Fruit fly (Drosophila melanogaster) whole organism, prepupa: ENCODE data around the gene CG5440.

Experiments used
- CG10631 ChIP-seq: fragments of 200-800 bp; sonication (Bioruptor generic); optimal IDR thresholded peaks from 2 replicates; lab custom pipeline; 2016; ENCODE audit warnings: missing biosample characterization, missing genetic modification characterization
- CG10669 ChIP-seq: fragments of 200-800 bp; sonication (Bioruptor generic); optimal IDR thresholded peaks from 3 replicates; lab custom pipeline; 2018; ENCODE audit warnings: missing biosample characterization, mild to moderate bottlenecking, missing genetic modification characterization, moderate library complexity
- CG11294 ChIP-seq: fragments of 200-800 bp; sonication (Bioruptor generic); IDR thresholded peaks from 2 replicates; pipeline ENCODE4 v1.3.6; 2022; ENCODE audit warnings: missing biosample characterization, missing genetic modification characterization
- CG11762 ChIP-seq: fragments of 200-800 bp; sonication (Bioruptor generic); optimal IDR thresholded peaks from 3 replicates; lab custom pipeline; 2016; ENCODE audit warnings: missing biosample characterization, missing genetic modification characterization; ENCODE audit not compliant: insufficient read depth
- CG11902 ChIP-seq: fragments of 200-800 bp; sonication (Bioruptor generic); optimal IDR thresholded peaks from 3 replicates; lab custom pipeline; 2016; ENCODE audit warnings: missing biosample characterization, missing genetic modification characterization
- CG1621 ChIP-seq: fragments of 200-800 bp; sonication (Bioruptor generic); optimal IDR thresholded peaks from 3 replicates; lab custom pipeline; 2018; ENCODE audit warnings: missing biosample characterization, mild to moderate bottlenecking, missing genetic modification characterization
- CG16779 ChIP-seq: fragments of 200-800 bp; sonication (Bioruptor generic); optimal IDR thresholded peaks from 3 replicates; lab custom pipeline; 2017; ENCODE audit warnings: missing biosample characterization, mild to moderate bottlenecking, missing genetic modification characterization
- CG3032 ChIP-seq: fragments of 200-800 bp; optimal IDR thresholded peaks from 2 replicates; lab custom pipeline; 2019; ENCODE audit warnings: missing biosample characterization, mild to moderate bottlenecking, missing genetic modification characterization, moderate library complexity
- CG31627 ChIP-seq: fragments of 200-800 bp; sonication (Bioruptor generic); optimal IDR thresholded peaks from 3 replicates; lab custom pipeline; 2016; ENCODE audit warnings: missing biosample characterization, missing genetic modification characterization
- CG3919 ChIP-seq: fragments of 200-800 bp; sonication (Bioruptor generic); optimal IDR thresholded peaks from 3 replicates; lab custom pipeline; 2016; ENCODE audit warnings: missing biosample characterization, missing genetic modification characterization
- CG4318 ChIP-seq: fragments of 200-800 bp; sonication (Bioruptor generic); optimal IDR thresholded peaks from 3 replicates; lab custom pipeline; 2017; ENCODE audit warnings: missing biosample characterization, mild to moderate bottlenecking, missing genetic modification characterization
- CG6163 ChIP-seq: fragments of 200-800 bp; sonication (Bioruptor generic); IDR thresholded peaks from 3 replicates; pipeline ENCODE4 v1.3.6; 2022; ENCODE audit warnings: missing biosample characterization, missing genetic modification characterization
- CG6276 ChIP-seq: fragments of 200-800 bp; sonication (Bioruptor generic); optimal IDR thresholded peaks from 2 replicates; lab custom pipeline; 2017; ENCODE audit warnings: missing biosample characterization, mild to moderate bottlenecking, missing genetic modification characterization
- CG6808 ChIP-seq: fragments of 200-800 bp; sonication (Bioruptor generic); optimal IDR thresholded peaks from 3 replicates; lab custom pipeline; 2017; ENCODE audit warnings: missing biosample characterization, missing genetic modification characterization, mild to moderate bottlenecking, moderate library complexity, missing genetic modification reagents
- CG7368 ChIP-seq: fragments of 200-800 bp; sonication (Bioruptor generic); optimal IDR thresholded peaks from 3 replicates; lab custom pipeline; 2016; ENCODE audit warnings: missing biosample characterization, missing genetic modification characterization
- CG8119 ChIP-seq: fragments of 200-800 bp; sonication (Bioruptor generic); IDR thresholded peaks from 3 replicates; pipeline ENCODE4 v1.3.6; 2022; ENCODE audit warnings: missing biosample characterization, missing genetic modification characterization
- CG8319 ChIP-seq: fragments of 200-800 bp; sonication (Bioruptor generic); optimal IDR thresholded peaks from 3 replicates; lab custom pipeline; 2016; ENCODE audit warnings: missing biosample characterization, missing genetic modification characterization
- CG8632 ChIP-seq: fragments of 200-800 bp; sonication (Bioruptor generic); optimal IDR thresholded peaks from 3 replicates; lab custom pipeline; 2016; ENCODE audit warnings: missing biosample characterization, missing genetic modification characterization
- CG9139 ChIP-seq: fragments of 200-800 bp; sonication (Bioruptor generic); optimal IDR thresholded peaks from 3 replicates; lab custom pipeline; 2017; ENCODE audit warnings: missing biosample characterization, mild to moderate bottlenecking, missing genetic modification characterization
- Eip78C ChIP-seq: fragments of 200-800 bp; sonication (Bioruptor generic); peaks from one replicate; lab custom pipeline; 2016; ENCODE audit warnings: missing biosample characterization, missing genetic modification characterization
- Ets21C ChIP-seq: fragments of 200-800 bp; sonication (Bioruptor generic); optimal IDR thresholded peaks from 3 replicates; lab custom pipeline; 2016; ENCODE audit warnings: missing biosample characterization, missing genetic modification characterization
- Ets96B ChIP-seq: fragments of 200-800 bp; optimal IDR thresholded peaks from 2 replicates; lab custom pipeline; 2019; ENCODE audit warnings: missing biosample characterization, mild to moderate bottlenecking, missing genetic modification characterization, moderate library complexity
- Hr4 ChIP-seq: fragments of 200-800 bp; sonication (Bioruptor generic); optimal IDR thresholded peaks from 3 replicates; lab custom pipeline; 2016; ENCODE audit warnings: missing biosample characterization, missing genetic modification characterization
- OdsH ChIP-seq: fragments of 200-800 bp; sonication (Bioruptor generic); optimal IDR thresholded peaks from 3 replicates; lab custom pipeline; 2016; ENCODE audit warnings: missing biosample characterization, missing genetic modification characterization
- Smox ChIP-seq: fragments of 200-800 bp; sonication (Bioruptor generic); optimal IDR thresholded peaks from 3 replicates; lab custom pipeline; 2016; ENCODE audit warnings: missing biosample characterization, missing genetic modification characterization
- Sox102F ChIP-seq: fragments of 200-800 bp; sonication (Bioruptor generic); optimal IDR thresholded peaks from 2 replicates; lab custom pipeline; 2016; ENCODE audit warnings: missing biosample characterization, mild to moderate bottlenecking, missing genetic modification characterization
- Sox15 ChIP-seq: fragments of 200-800 bp; sonication (Bioruptor generic); optimal IDR thresholded peaks from 3 replicates; lab custom pipeline; 2016; ENCODE audit warnings: missing biosample characterization, missing genetic modification characterization
- achi ChIP-seq: fragments of 200-800 bp; sonication (Bioruptor generic); optimal IDR thresholded peaks from 3 replicates; lab custom pipeline; 2016; ENCODE audit warnings: missing biosample characterization, missing genetic modification characterization
- acj6 ChIP-seq: fragments of 200-800 bp; sonication (Bioruptor generic); optimal IDR thresholded peaks from 3 replicates; lab custom pipeline; 2016; ENCODE audit warnings: missing biosample characterization, missing genetic modification characterization
- cyc ChIP-seq: fragments of 200-800 bp; sonication (Bioruptor generic); optimal IDR thresholded peaks from 3 replicates; lab custom pipeline; 2016; ENCODE audit warnings: missing biosample characterization, missing genetic modification characterization
- dsx ChIP-seq: fragments of 200-800 bp; optimal IDR thresholded peaks from 3 replicates; lab custom pipeline; 2019; ENCODE audit warnings: missing biosample characterization, mild to moderate bottlenecking, missing genetic modification characterization, moderate library complexity; ENCODE audit not compliant: poor library complexity, severe bottlenecking
- eg ChIP-seq: fragments of 200-800 bp; sonication (Bioruptor generic); IDR thresholded peaks from 3 replicates; pipeline ENCODE4 v1.3.6; 2022; ENCODE audit warnings: missing biosample characterization, missing genetic modification characterization
- fd59A ChIP-seq: fragments of 200-800 bp; sonication (Bioruptor generic); optimal IDR thresholded peaks from 2 replicates; lab custom pipeline; 2017; ENCODE audit warnings: missing biosample characterization, mild to moderate bottlenecking, missing genetic modification characterization, missing genetic modification reagents
- fkh ChIP-seq: fragments of 200-800 bp; sonication (Bioruptor generic); optimal IDR thresholded peaks from 3 replicates; lab custom pipeline; 2017; ENCODE audit warnings: missing biosample characterization, mild to moderate bottlenecking, missing genetic modification characterization, moderate library complexity
- lz ChIP-seq: fragments of 200-800 bp; sonication (Bioruptor generic); optimal IDR thresholded peaks from 3 replicates; lab custom pipeline; 2016; ENCODE audit warnings: missing biosample characterization, missing genetic modification characterization
- net ChIP-seq: fragments of 200-800 bp; sonication (Bioruptor generic); optimal IDR thresholded peaks from 3 replicates; lab custom pipeline; 2016; ENCODE audit warnings: missing biosample characterization, missing genetic modification characterization
- pdm3 ChIP-seq: fragments of 200-800 bp; sonication (Bioruptor generic); optimal IDR thresholded peaks from 3 replicates; lab custom pipeline; 2016; ENCODE audit warnings: missing biosample characterization, missing genetic modification characterization
- salr ChIP-seq, 2 experiments: fragments of 200-800 bp; sonication (Bioruptor generic); optimal IDR thresholded peaks; 3 replicates each; lab custom pipeline; 2016 to 2018; ENCODE audit warnings: missing biosample characterization in 2 of 2, missing genetic modification characterization in 2 of 2, mild to moderate bottlenecking in 1 of 2
- ss ChIP-seq, 2 experiments: fragments of 200-800 bp; sonication (Bioruptor generic); optimal IDR thresholded peaks; 2 replicates in 1 of 2; 3 replicates in 1 of 2; lab custom pipeline; 2017 to 2018; ENCODE audit warnings: mild to moderate bottlenecking in 2 of 2, missing biosample characterization in 2 of 2, missing genetic modification characterization in 2 of 2, moderate library complexity in 1 of 2
- topi ChIP-seq: fragments of 200-800 bp; sonication (Bioruptor generic); optimal IDR thresholded peaks from 3 replicates; lab custom pipeline; 2016; ENCODE audit warnings: missing biosample characterization, missing genetic modification characterization
- vri ChIP-seq: fragments of 200-800 bp; sonication (Bioruptor generic); optimal IDR thresholded peaks from 3 replicates; lab custom pipeline; 2016; ENCODE audit warnings: missing biosample characterization, mild to moderate bottlenecking, missing genetic modification characterization

Gene CG5440

DNA sequence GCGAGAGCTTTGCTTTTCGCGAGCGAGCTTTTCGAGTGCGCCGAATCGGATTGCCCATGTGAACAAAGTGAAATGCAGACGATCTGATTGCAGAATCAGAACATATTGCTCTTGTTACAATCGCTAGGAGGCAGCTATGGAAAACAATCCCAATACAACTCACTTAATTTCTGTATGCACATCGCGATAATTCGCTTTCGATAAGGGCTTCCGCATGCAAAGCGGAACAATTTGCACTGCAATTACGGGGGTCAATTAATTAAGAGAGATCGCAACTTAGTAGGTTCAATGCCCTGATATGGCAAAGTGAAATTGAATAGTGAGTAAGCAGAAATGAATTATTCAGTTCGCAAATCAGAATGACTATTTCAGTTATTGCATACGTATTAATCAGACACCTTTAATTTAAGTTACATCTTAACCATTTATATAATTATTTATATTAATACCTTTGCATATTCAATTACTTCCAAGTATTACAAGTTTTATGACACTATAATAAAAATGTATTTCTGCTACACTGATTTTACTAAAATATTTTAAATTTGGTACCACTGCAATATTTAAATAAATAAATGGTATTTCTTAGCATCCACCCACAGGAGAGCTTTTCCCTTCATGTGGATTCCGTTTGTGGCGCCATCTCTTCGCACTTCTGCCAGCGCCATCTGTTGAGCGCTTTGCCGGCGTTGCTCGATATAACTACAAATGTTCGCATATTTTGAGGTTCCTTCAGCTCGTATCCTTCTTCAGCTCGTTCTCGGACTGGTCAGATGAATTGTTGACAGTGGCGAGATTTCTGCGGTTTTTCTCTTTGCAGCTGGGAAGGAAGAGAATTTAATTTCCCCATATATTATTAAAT, 28.1 kb downstream of the CG5440 start, which contains the start of gene NLaz (continued):
- TF ChIP-seq CG31627 (GFP tag; lab: Kevin White, UChicago), result peak; percentile 61
- TF ChIP-seq CG10631 (GFP tag; lab: Kevin White, UChicago), result no peak
- peak; percentile 34 for TF ChIP-seq pdm3
- no peak for TF ChIP-seq CG6276 (GFP tag; lab: Kevin White, UChicago)
- no peak for TF ChIP-seq CG3032 (tag; lab: Kevin White, UChicago)
- TF ChIP-seq Hr4 (GFP tag; lab: Kevin White, UChicago), result peak; percentile 8
- TF ChIP-seq Sox15 (GFP tag; lab: Kevin White, UChicago), result no peak
- no peak for TF ChIP-seq CG8119
- no peak for TF ChIP-seq Ets96B (tag; lab: Kevin White, UChicago)
- TF ChIP-seq lz (GFP tag; lab: Kevin White, UChicago), result peak; percentile 71
- peak; percentile 7 for TF ChIP-seq OdsH
- peak; percentile 30 for TF ChIP-seq net (GFP tag; lab: Kevin White, UChicago)
- peak; percentile 6 for TF ChIP-seq Smox (GFP tag; lab: Kevin White, UChicago)
- TF ChIP-seq CG10669 (GFP tag; lab: Kevin White, UChicago), result no peak
- TF ChIP-seq CG4318 (GFP tag; lab: Kevin White, UChicago), result no peak
- peak; percentile 28 for TF ChIP-seq Sox102F (GFP tag; lab: Kevin White, UChicago)
- no peak for TF ChIP-seq CG11294
- no peak for TF ChIP-seq CG6808 (GFP tag; lab: Kevin White, UChicago)
- TF ChIP-seq acj6 (GFP tag; lab: Kevin White, UChicago), result peak; percentile 41
- no peak for TF ChIP-seq CG16779 (tag; lab: Kevin White, UChicago)
- TF ChIP-seq dsx (GFP tag; lab: Kevin White, UChicago), result peak; percentile 4
- TF ChIP-seq Eip78C (GFP tag; lab: Kevin White, UChicago), result peak; percentile 82
- no peak for TF ChIP-seq Ets21C (GFP tag; lab: Kevin White, UChicago)
- no peak for TF ChIP-seq fd59A (GFP tag; lab: Kevin White, UChicago)
- TF ChIP-seq fkh (GFP tag; lab: Kevin White, UChicago), result no peak
- TF ChIP-seq CG8632 (GFP tag; lab: Kevin White, UChicago), result no peak
- TF ChIP-seq salr (GFP tag; optimal IDR thresholded peaks at IDR 0.05; lab: Kevin White, UChicago), result peak in 1 of 2 experiments; percentile 51
- no peak for TF ChIP-seq CG1621 (tag; lab: Kevin White, UChicago)
- peak; percentile 59 for TF ChIP-seq topi (GFP tag; lab: Kevin White, UChicago)
- TF ChIP-seq CG3919 (GFP tag; lab: Kevin White, UChicago), result peak; percentile 80
- no peak for TF ChIP-seq ss (GFP tag; optimal IDR thresholded peaks at IDR 0.05; lab: Kevin White, UChicago)
- peak; percentile 67 for TF ChIP-seq cyc (GFP tag; lab: Kevin White, UChicago)
- no peak for TF ChIP-seq vri (GFP tag; lab: Kevin White, UChicago)

DNA sequence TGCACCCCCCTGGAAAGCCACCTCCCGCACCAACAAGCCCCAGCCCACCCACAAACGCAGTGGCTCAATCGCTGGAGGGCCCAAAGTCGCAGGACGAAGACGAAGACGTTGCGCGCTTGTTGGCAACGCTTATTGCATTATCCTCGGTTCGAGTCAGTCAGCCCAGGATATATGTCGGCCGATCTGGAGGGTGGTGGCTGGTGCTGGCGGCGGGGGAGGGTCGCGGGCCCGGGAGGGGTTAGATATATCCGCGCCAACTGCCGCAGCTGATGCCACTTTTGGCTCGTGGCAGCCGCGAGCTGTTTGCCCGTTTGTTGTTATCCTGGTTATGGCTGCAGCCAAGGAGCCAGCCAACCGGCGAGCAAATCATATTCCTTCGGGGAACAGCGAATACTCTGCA, 31.1 kb downstream of the CG5440 start:
- TF ChIP-seq CG10669 (GFP tag; lab: Kevin White, UChicago) (no peak), CG11902 (no peak), CG3032 (tag; lab: Kevin White, UChicago) (no peak), CG31627 (GFP tag; lab: Kevin White, UChicago) (no peak), achi (GFP tag; lab: Kevin White, UChicago) (no peak), CG11762 (GFP tag; lab: Kevin White, UChicago) (no peak), eg (GFP tag; lab: Robert Waterston, UW) (no peak), CG7368 (GFP tag; lab: Kevin White, UChicago) (no peak), Sox102F (GFP tag; lab: Kevin White, UChicago) (no peak), CG8319 (no peak), Hr4 (GFP tag; lab: Kevin White, UChicago) (no peak), CG9139 (GFP tag; lab: Kevin White, UChicago) (no peak), ss (GFP tag; optimal IDR thresholded peaks at IDR 0.05; lab: Kevin White, UChicago) (no peak), CG6163 (GFP tag; lab: Robert Waterston, UW) (no peak)
